Fruit fly (Drosophila melanogaster) S2 (cell line): ENCODE measurements around the gene CG18788.

Experiments
- CG8478 ChIP-seq: fragments of >200 bp; optimal IDR thresholded peaks from 2 replicates; lab custom pipeline; 2018
- CTCF ChIP-seq, 2 experiments: fragments of >200 bp; optimal IDR thresholded peaks; 2 replicates each; lab custom pipeline; 2018

- no peak for TF ChIP-seq CTCF (optimal IDR thresholded peaks at IDR 0.05; lab: Kevin White, UChicago)
- no peak for TF ChIP-seq CG8478
Observed at dm6 chr2L:11987945-11988344, 46.0 kb upstream of the CG18788 start, which contains the start of the genes CG6686 and CG34163.
